Worm (Caenorhabditis elegans) whole organism, L1 larva: ENCODE results near the gene actl-1.
A peak's percentile ranks its signal among the peaks of the same experiment; 100 is the strongest.

Source experiments
- aha-1 ChIP-seq: fragments of 150-350 bp; optimal IDR thresholded peaks from 2 replicates; lab custom pipeline; 2014; ENCODE audit warnings: missing biosample characterization, missing genetic modification characterization
- aly-2 ChIP-seq: fragments of 150-350 bp; optimal IDR thresholded peaks from 2 replicates; lab custom pipeline; 2014; ENCODE audit warnings: missing biosample characterization, missing genetic modification characterization
- ama-1 ChIP-seq: fragments of 150-350 bp; optimal IDR thresholded peaks from 2 replicates; lab custom pipeline; 2014
- blmp-1 ChIP-seq: fragments of 150-350 bp; optimal IDR thresholded peaks from 2 replicates; lab custom pipeline; 2014; ENCODE audit warnings: missing biosample characterization, missing genetic modification characterization
- ceh-63 ChIP-seq: fragments of 200-800 bp; sonication (Bioruptor generic); optimal IDR thresholded peaks from 2 replicates; lab custom pipeline; 2018; ENCODE audit warnings: mild to moderate bottlenecking, missing genetic modification characterization, missing compliant biosample characterization
- ceh-82 ChIP-seq, 3 experiments: fragments of 150-350 bp in 1 of 3; sonication (generic microtip) in 2 of 3; optimal IDR thresholded peaks; 2 replicates each; lab custom pipeline; 2014 to 2017; ENCODE audit warnings: missing biosample characterization in 3 of 3, missing genetic modification characterization in 3 of 3
- ceh-88 ChIP-seq: fragments of 200-800 bp; sonication (Bioruptor generic); IDR thresholded peaks from 2 replicates; pipeline ENCODE4 v1.3.6; 2022; ENCODE audit warnings: missing genetic modification characterization, missing compliant biosample characterization
- efl-1 ChIP-seq, 4 experiments: fragments of 150-350 bp; optimal IDR thresholded peaks in 3 of 4; peaks in 1 of 4; 1 replicate in 1 of 4; 2 replicates in 3 of 4; lab custom pipeline; 2014; ENCODE audit warnings: missing biosample characterization in 2 of 4, missing genetic modification characterization in 2 of 4, missing genetic modification reagents in 2 of 4
- elt-2 ChIP-seq: sonication (generic microtip); optimal IDR thresholded peaks from 2 replicates; lab custom pipeline; 2016; ENCODE audit warnings: missing genetic modification characterization, mild to moderate bottlenecking, inconsistent platforms, missing compliant biosample characterization, missing genetic modification reagents
- elt-3 ChIP-seq, 6 experiments: fragments of 150-350 bp in 1 of 6; sonication (generic microtip); optimal IDR thresholded peaks; 2 replicates each; lab custom pipeline; 2017 to 2018; ENCODE audit warnings: missing biosample characterization in 6 of 6, missing genetic modification characterization in 6 of 6, inconsistent platforms in 1 of 6
- ets-5 ChIP-seq: fragments of 200-800 bp; sonication (Bioruptor generic); IDR thresholded peaks from 2 replicates; pipeline ENCODE4 v1.3.6; 2022; ENCODE audit warnings: missing genetic modification characterization, missing compliant biosample characterization
- fkh-10 ChIP-seq: sonication (generic microtip); optimal IDR thresholded peaks from 2 replicates; lab custom pipeline; 2017; ENCODE audit warnings: missing biosample characterization, missing genetic modification reagents, missing genetic modification characterization
- fkh-4 ChIP-seq: sonication (generic microtip); optimal IDR thresholded peaks from 2 replicates; lab custom pipeline; 2016; ENCODE audit warnings: missing compliant biosample characterization, missing genetic modification characterization, borderline replicate concordance
- fkh-8 ChIP-seq: sonication (generic microtip); optimal IDR thresholded peaks from 2 replicates; lab custom pipeline; 2016; ENCODE audit warnings: mild to moderate bottlenecking, missing genetic modification characterization, missing compliant biosample characterization
- grh-1 ChIP-seq: fragments of 200-800 bp; sonication (Bioruptor generic); IDR thresholded peaks from 2 replicates; pipeline ENCODE4 v1.3.6; 2022; ENCODE audit warnings: missing genetic modification reagents, missing genetic modification characterization, missing compliant biosample characterization
- isw-1 ChIP-seq: fragments of 200-800 bp; sonication (Bioruptor generic); IDR thresholded peaks from 2 replicates; pipeline ENCODE4 v1.3.6; 2022; ENCODE audit warnings: missing genetic modification characterization, missing compliant biosample characterization
- jun-1 ChIP-seq: fragments of 150-350 bp; optimal IDR thresholded peaks from 2 replicates; lab custom pipeline; 2014; ENCODE audit warnings: missing biosample characterization, missing genetic modification reagents, missing genetic modification characterization
- lin-13 ChIP-seq: fragments of 150-350 bp; optimal IDR thresholded peaks from 2 replicates; lab custom pipeline; 2014; ENCODE audit warnings: missing biosample characterization, missing genetic modification reagents, missing genetic modification characterization
- lin-14 ChIP-seq: fragments of 200-800 bp; sonication (Bioruptor generic); optimal IDR thresholded peaks from 2 replicates; lab custom pipeline; 2018; ENCODE audit warnings: mild to moderate bottlenecking, missing genetic modification characterization, moderate library complexity, missing compliant biosample characterization
- lin-15B ChIP-seq: fragments of 150-350 bp; sonication (generic microtip); optimal IDR thresholded peaks from 3 replicates; lab custom pipeline; 2014; ENCODE audit warnings: missing biosample characterization, missing genetic modification characterization
- lin-35 ChIP-seq, 2 experiments: fragments of 150-350 bp; optimal IDR thresholded peaks; 2 replicates each; lab custom pipeline; 2014; ENCODE audit warnings: missing biosample characterization in 2 of 2, missing genetic modification characterization in 2 of 2, missing genetic modification reagents in 2 of 2
- lir-3 ChIP-seq: sonication (generic microtip); optimal IDR thresholded peaks from 2 replicates; lab custom pipeline; 2016; ENCODE audit warnings: mild to moderate bottlenecking, missing genetic modification characterization, moderate library complexity, missing compliant biosample characterization; ENCODE audit not compliant: poor library complexity
- lsy-2 ChIP-seq, 2 experiments: fragments of 150-350 bp; optimal IDR thresholded peaks; 2 replicates each; lab custom pipeline; 2014; ENCODE audit warnings: missing biosample characterization in 2 of 2, missing genetic modification characterization in 2 of 2
- mef-2 ChIP-seq: fragments of 150-350 bp; optimal IDR thresholded peaks from 2 replicates; lab custom pipeline; 2014; ENCODE audit warnings: missing biosample characterization, missing genetic modification characterization
- nhr-11 ChIP-seq: fragments of 150-350 bp; optimal IDR thresholded peaks from 2 replicates; lab custom pipeline; 2014; ENCODE audit warnings: missing biosample characterization, missing genetic modification characterization
- nhr-12 ChIP-seq: sonication (generic microtip); optimal IDR thresholded peaks from 2 replicates; lab custom pipeline; 2017; ENCODE audit warnings: missing biosample characterization, missing genetic modification characterization
- nhr-20 ChIP-seq: sonication (generic microtip); optimal IDR thresholded peaks from 2 replicates; lab custom pipeline; 2016; ENCODE audit warnings: mild to moderate bottlenecking, missing genetic modification characterization, missing compliant biosample characterization
- nhr-28 ChIP-seq: fragments of 150-350 bp; optimal IDR thresholded peaks from 2 replicates; lab custom pipeline; 2014; ENCODE audit warnings: missing biosample characterization, missing genetic modification characterization
- nhr-71 ChIP-seq: sonication (generic microtip); optimal IDR thresholded peaks from 2 replicates; lab custom pipeline; 2016; ENCODE audit warnings: mild to moderate bottlenecking, missing genetic modification characterization, moderate library complexity, missing compliant biosample characterization
- pag-3 ChIP-seq: sonication (generic microtip); optimal IDR thresholded peaks from 2 replicates; lab custom pipeline; 2017; ENCODE audit warnings: missing genetic modification characterization, mild to moderate bottlenecking, missing compliant biosample characterization, antibody characterized with exemption, borderline replicate concordance; ENCODE audit not compliant: insufficient read depth
- pax-3 ChIP-seq: fragments of 200-800 bp; sonication (Bioruptor generic); optimal IDR thresholded peaks from 2 replicates; lab custom pipeline; 2018; ENCODE audit warnings: mild to moderate bottlenecking, missing genetic modification characterization, moderate library complexity, missing compliant biosample characterization
- rnt-1 ChIP-seq: sonication (generic microtip); optimal IDR thresholded peaks from 2 replicates; lab custom pipeline; 2016; ENCODE audit warnings: mild to moderate bottlenecking, missing genetic modification characterization, moderate library complexity, missing compliant biosample characterization
- skn-1 ChIP-seq: fragments of 150-350 bp; optimal IDR thresholded peaks from 2 replicates; lab custom pipeline; 2014; ENCODE audit warnings: missing biosample characterization, missing genetic modification characterization
- snu-23 ChIP-seq: sonication (generic microtip); optimal IDR thresholded peaks from 2 replicates; lab custom pipeline; 2016; ENCODE audit warnings: missing genetic modification characterization, missing compliant biosample characterization
- swsn-7 ChIP-seq: sonication (generic microtip); optimal IDR thresholded peaks from 2 replicates; lab custom pipeline; 2016; ENCODE audit warnings: missing genetic modification characterization, missing compliant biosample characterization
- tbx-2 ChIP-seq: sonication (generic microtip); optimal IDR thresholded peaks from 2 replicates; lab custom pipeline; 2016; ENCODE audit warnings: missing genetic modification characterization, missing compliant biosample characterization
- unc-130 ChIP-seq: fragments of 150-350 bp; optimal IDR thresholded peaks from 2 replicates; lab custom pipeline; 2017; ENCODE audit warnings: missing biosample characterization, missing genetic modification characterization, inconsistent platforms
- unc-86 ChIP-seq: sonication (generic microtip); optimal IDR thresholded peaks from 2 replicates; lab custom pipeline; 2016; ENCODE audit warnings: missing genetic modification characterization, missing compliant biosample characterization
- xbp-1 ChIP-seq: sonication (generic microtip); optimal IDR thresholded peaks from 2 replicates; lab custom pipeline; 2016; ENCODE audit warnings: missing genetic modification characterization, missing compliant biosample characterization
- zip-4 ChIP-seq: fragments of 200-800 bp; sonication (Bioruptor generic); optimal IDR thresholded peaks from 2 replicates; lab custom pipeline; 2018; ENCODE audit warnings: mild to moderate bottlenecking, missing genetic modification characterization, moderate library complexity, missing compliant biosample characterization
- ztf-4 ChIP-seq: fragments of 150-350 bp; optimal IDR thresholded peaks from 2 replicates; lab custom pipeline; 2014; ENCODE audit warnings: missing biosample characterization, missing genetic modification characterization

Gene actl-1

ce11 chrX:6510627-6511026, 11.0 kb upstream of the actl-1 start, which contains the start of gene ttr-36:
ttr-36 (plus strand) TSS chrX:6510927.
- no peak for TF ChIP-seq nhr-20 (tag; lab: Kevin White, UChicago)
- no peak for TF ChIP-seq tbx-2 (tag; lab: Kevin White, UChicago)
- TF ChIP-seq jun-1, result no peak
- TF ChIP-seq fkh-8, result no peak
- TF ChIP-seq unc-86 (tag; lab: Kevin White, UChicago), result no peak
- no peak for TF ChIP-seq elt-3 (tag; optimal IDR thresholded peaks at IDR 0.05; lab: Kevin White, UChicago)
- no peak for TF ChIP-seq ceh-63 (GFP tag; lab: Kevin White, UChicago)
- no peak for TF ChIP-seq mef-2
- no peak for TF ChIP-seq lin-35 (GFP tag; optimal IDR thresholded peaks at IDR 0.05; lab: Kevin White, UChicago)
- TF ChIP-seq nhr-11 (tag; lab: Kevin White, UChicago), result no peak

DNA sequence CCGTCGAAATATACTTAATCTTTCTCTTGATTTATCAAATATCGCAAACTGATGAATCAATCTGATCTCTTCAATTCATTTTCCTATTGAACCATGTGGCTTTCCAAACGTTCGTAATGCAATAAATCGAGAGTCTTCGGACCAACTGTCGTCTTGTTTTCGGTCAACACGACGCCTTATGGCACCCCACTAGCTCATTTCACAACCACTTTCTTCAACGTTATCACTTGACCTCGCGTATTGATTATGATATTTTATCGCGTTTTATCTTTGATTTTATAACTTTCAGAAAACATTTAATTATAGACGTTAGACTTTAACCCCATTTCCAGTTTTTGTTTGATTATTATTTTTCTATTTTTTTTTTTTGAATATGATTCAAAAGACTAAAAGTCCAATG, 10.2 kb upstream of the actl-1 start:
- peak; percentile 47 for TF ChIP-seq rnt-1
- TF ChIP-seq xbp-1 (tag; lab: Kevin White, UChicago), result no peak
- TF ChIP-seq aly-2 (tag; lab: Kevin White, UChicago), result no peak
- no peak for TF ChIP-seq lir-3
- TF ChIP-seq skn-1, result no peak
- TF ChIP-seq grh-1, result no peak
- no peak for TF ChIP-seq aha-1 (tag; lab: Kevin White, UChicago)
- peak in 1 of 2 experiments; percentile 14 for TF ChIP-seq lsy-2 (tag; optimal IDR thresholded peaks at IDR 0.05; lab: Kevin White, UChicago)
- no peak for TF ChIP-seq lin-15B (tag; lab: Kevin White, UChicago)
- no peak for TF ChIP-seq ceh-82 (tag; optimal IDR thresholded peaks at IDR 0.05; lab: Kevin White, UChicago)
- no peak for TF ChIP-seq efl-1 (optimal IDR thresholded peaks at IDR 0.05; lab: Kevin White, UChicago)
- TF ChIP-seq efl-1 (GFP tag; optimal IDR thresholded peaks at IDR 0.05 in 1 of 2; lab: Kevin White, UChicago), result no peak
- no peak for TF ChIP-seq fkh-10
- peak; percentile 66 for TF ChIP-seq unc-130
- TF ChIP-seq isw-1 (GFP tag; lab: Robert Waterston, UW), result no peak
- TF ChIP-seq lin-13 (GFP tag; lab: Kevin White, UChicago), result no peak
- TF ChIP-seq pag-3, result peak; percentile 16
- TF ChIP-seq nhr-71 (tag; lab: Kevin White, UChicago), result peak; percentile 65
- no peak for TF ChIP-seq elt-2 (tag; lab: Kevin White, UChicago)
- no peak for TF ChIP-seq ama-1 (lab: Kevin White, UChicago)
- TF ChIP-seq nhr-28 (tag; lab: Kevin White, UChicago), result no peak
- TF ChIP-seq fkh-8, result no peak
- peak; percentile 24 for TF ChIP-seq snu-23
- TF ChIP-seq nhr-12 (tag; lab: Kevin White, UChicago), result no peak
- no peak for TF ChIP-seq fkh-4 (tag; lab: Kevin White, UChicago)
- no peak for TF ChIP-seq zip-4 (GFP tag; lab: Kevin White, UChicago)
- no peak for TF ChIP-seq ceh-88 (GFP tag; lab: Robert Waterston, UW)
- TF ChIP-seq ztf-4 (tag; lab: Kevin White, UChicago), result peak; percentile 3
- TF ChIP-seq lin-14 (GFP tag; lab: Kevin White, UChicago), result peak; percentile 72

- TF ChIP-seq nhr-71 (tag; lab: Kevin White, UChicago) (no peak), rnt-1 (peak; percentile 0)
Measured at ce11 chrX:6507734-6508133, 8.1 kb upstream of the actl-1 start.

- TF ChIP-seq pax-3 (tag; lab: Kevin White, UChicago), result no peak
- no peak for TF ChIP-seq ets-5 (GFP tag; lab: Robert Waterston, UW)
- no peak for TF ChIP-seq swsn-7 (tag; lab: Kevin White, UChicago)
- peak; percentile 65 for TF ChIP-seq blmp-1 (tag; lab: Kevin White, UChicago)
- no peak for TF ChIP-seq efl-1 (optimal IDR thresholded peaks at IDR 0.05; lab: Kevin White, UChicago)
- TF ChIP-seq efl-1 (GFP tag; optimal IDR thresholded peaks at IDR 0.05 in 1 of 2; lab: Kevin White, UChicago), result peak in 1 of 2 experiments; percentile 48
- TF ChIP-seq skn-1, result no peak
- TF ChIP-seq, all 84 proteins: peak for 2
Measured at ce11 chrX:6505662-6506061, 6.0 kb upstream of the actl-1 start, which contains the start of gene glr-8. glr-8 (plus strand) TSS chrX:6505980.
